Fruit fly (Drosophila melanogaster) whole organism, embryonic: ENCODE results near the gene CG12012.

Experiments
- Antp ChIP-seq: fragments of 200-800 bp; sonication (Bioruptor generic); optimal IDR thresholded peaks from 3 replicates; lab custom pipeline; 2016; ENCODE audit warnings: missing biosample characterization, missing genetic modification characterization
- Bdp1 ChIP-seq: fragments of 200-800 bp; sonication (Bioruptor generic); optimal IDR thresholded peaks from 3 replicates; lab custom pipeline; 2016; ENCODE audit warnings: missing biosample characterization, missing genetic modification characterization
- CG11398 ChIP-seq: fragments of 200-800 bp; sonication (Bioruptor generic); optimal IDR thresholded peaks from 2 replicates; lab custom pipeline; 2016; ENCODE audit warnings: missing biosample characterization, missing genetic modification characterization
- CG11504 ChIP-seq: fragments of 200-800 bp; sonication (Bioruptor generic); optimal IDR thresholded peaks from 3 replicates; lab custom pipeline; 2019; ENCODE audit warnings: missing biosample characterization, mild to moderate bottlenecking, missing genetic modification characterization, moderate library complexity
- CG12769 ChIP-seq: fragments of 200-800 bp; sonication (Bioruptor generic); optimal IDR thresholded peaks from 2 replicates; lab custom pipeline; 2019; ENCODE audit warnings: missing biosample characterization, mild to moderate bottlenecking, missing genetic modification characterization, moderate library complexity
- CG14050 ChIP-seq: fragments of 200-800 bp; sonication (Bioruptor generic); IDR thresholded peaks from 3 replicates; pipeline ENCODE4 v1.3.6; 2022; ENCODE audit warnings: missing biosample characterization, missing genetic modification characterization
- CG1647 ChIP-seq: fragments of 200-800 bp; sonication (Bioruptor generic); optimal IDR thresholded peaks from 3 replicates; lab custom pipeline; 2016; ENCODE audit warnings: missing biosample characterization, missing genetic modification characterization
- CG17361 ChIP-seq: fragments of 200-800 bp; sonication (Bioruptor generic); IDR thresholded peaks from 3 replicates; pipeline ENCODE4 v1.3.6; 2022; ENCODE audit warnings: missing biosample characterization, missing genetic modification characterization
- CG2199 ChIP-seq: fragments of 200-800 bp; sonication (Bioruptor generic); IDR thresholded peaks from 3 replicates; pipeline ENCODE4 v1.3.6; 2022; ENCODE audit warnings: missing biosample characterization, missing genetic modification characterization
- CG32532 ChIP-seq: fragments of 200-800 bp; sonication (Bioruptor generic); IDR thresholded peaks from 2 replicates; pipeline ENCODE4 v1.3.6; 2022; ENCODE audit warnings: missing biosample characterization, missing genetic modification characterization
- CG32767 ChIP-seq: fragments of 200-800 bp; sonication (Bioruptor generic); IDR thresholded peaks from 2 replicates; pipeline ENCODE4 v1.3.6; 2022; ENCODE audit warnings: missing biosample characterization, missing genetic modification characterization
- CG32772 ChIP-seq: fragments of 200-800 bp; sonication (Bioruptor generic); IDR thresholded peaks from 2 replicates; pipeline ENCODE4 v1.3.6; 2022; ENCODE audit warnings: missing biosample characterization, missing genetic modification characterization
- CG33557 ChIP-seq: fragments of 200-800 bp; sonication (Bioruptor generic); optimal IDR thresholded peaks from 2 replicates; lab custom pipeline; 2019; ENCODE audit warnings: missing biosample characterization, mild to moderate bottlenecking, missing genetic modification characterization, moderate library complexity
- CG3407 ChIP-seq: fragments of 200-800 bp; sonication (Bioruptor generic); optimal IDR thresholded peaks from 2 replicates; lab custom pipeline; 2018; ENCODE audit warnings: missing biosample characterization, mild to moderate bottlenecking, missing genetic modification characterization
- CG4360 ChIP-seq: fragments of 200-800 bp; sonication (Bioruptor generic); IDR thresholded peaks from 2 replicates; pipeline ENCODE4 v1.3.6; 2022; ENCODE audit warnings: missing biosample characterization, missing genetic modification characterization
- CG6175 ChIP-seq: fragments of 200-800 bp; sonication (Bioruptor generic); IDR thresholded peaks from 3 replicates; pipeline ENCODE4 v1.3.6; 2022; ENCODE audit warnings: missing biosample characterization, missing genetic modification characterization
- CG6683 ChIP-seq: fragments of 200-800 bp; sonication (Bioruptor generic); optimal IDR thresholded peaks from 2 replicates; lab custom pipeline; 2017; ENCODE audit warnings: missing biosample characterization, mild to moderate bottlenecking, missing genetic modification characterization, missing genetic modification reagents
- CG6791 ChIP-seq: fragments of 200-800 bp; sonication (Bioruptor generic); IDR thresholded peaks from 3 replicates; pipeline ENCODE4 v1.3.6; 2022; ENCODE audit warnings: missing biosample characterization, missing genetic modification characterization; ENCODE audit not compliant: partially characterized antibody
- CG7786 ChIP-seq: fragments of 200-800 bp; sonication (Bioruptor generic); optimal IDR thresholded peaks from 2 replicates; lab custom pipeline; 2016; ENCODE audit warnings: missing biosample characterization, missing genetic modification characterization
- CG7963 ChIP-seq: fragments of 200-800 bp; sonication (Bioruptor generic); IDR thresholded peaks from 3 replicates; pipeline ENCODE4 v1.3.6; 2022; ENCODE audit warnings: missing biosample characterization, missing genetic modification characterization; ENCODE audit not compliant: partially characterized antibody
- CG8290 ChIP-seq, 3 experiments: fragments of 200-800 bp; sonication (Bioruptor generic); optimal IDR thresholded peaks; 2 replicates each; lab custom pipeline; 2016 to 2019; ENCODE audit warnings: missing biosample characterization in 3 of 3, missing genetic modification characterization in 3 of 3, mild to moderate bottlenecking in 2 of 3, moderate library complexity in 1 of 3
- CG8478 ChIP-seq: fragments of >200 bp; optimal IDR thresholded peaks from 2 replicates; lab custom pipeline; 2018
- CG9876 ChIP-seq: fragments of 200-800 bp; sonication (Bioruptor generic); optimal IDR thresholded peaks from 2 replicates; lab custom pipeline; 2016; ENCODE audit warnings: missing biosample characterization, missing genetic modification characterization
- CG9932 ChIP-seq: fragments of 200-800 bp; sonication (Bioruptor generic); IDR thresholded peaks from 2 replicates; pipeline ENCODE4 v1.3.6; 2022; ENCODE audit warnings: missing biosample characterization, missing genetic modification characterization
- CTCF ChIP-seq: fragments of 200-800 bp; sonication (Bioruptor generic); optimal IDR thresholded peaks from 2 replicates; lab custom pipeline; 2017; ENCODE audit warnings: missing biosample characterization, mild to moderate bottlenecking, missing genetic modification characterization, moderate library complexity
- HLH54F ChIP-seq: fragments of 200-800 bp; sonication (Bioruptor generic); optimal IDR thresholded peaks from 3 replicates; lab custom pipeline; 2016; ENCODE audit warnings: missing biosample characterization, missing genetic modification characterization
- MESR4 ChIP-seq: fragments of 200-800 bp; sonication (Bioruptor generic); optimal IDR thresholded peaks from 2 replicates; lab custom pipeline; 2018; ENCODE audit warnings: missing biosample characterization, mild to moderate bottlenecking, missing genetic modification characterization, moderate library complexity
- MTF-1 ChIP-seq: fragments of 200-800 bp; sonication (Bioruptor generic); optimal IDR thresholded peaks from 2 replicates; lab custom pipeline; 2018; ENCODE audit warnings: missing biosample characterization, mild to moderate bottlenecking, missing genetic modification characterization, borderline replicate concordance
- Mrtf ChIP-seq: fragments of 200-800 bp; sonication (Bioruptor generic); IDR thresholded peaks from 3 replicates; pipeline ENCODE4 v1.3.6; 2022; ENCODE audit warnings: missing biosample characterization, missing genetic modification characterization
- NC2β ChIP-seq: fragments of 200-800 bp; sonication (Bioruptor generic); optimal IDR thresholded peaks from 2 replicates; lab custom pipeline; 2016; ENCODE audit warnings: missing biosample characterization, missing genetic modification characterization
- ac ChIP-seq: fragments of 200-800 bp; sonication (Bioruptor generic); optimal IDR thresholded peaks from 3 replicates; lab custom pipeline; 2017; ENCODE audit warnings: missing biosample characterization, mild to moderate bottlenecking, missing genetic modification characterization
- bab2 ChIP-seq: fragments of 200-800 bp; sonication (Bioruptor generic); optimal IDR thresholded peaks from 2 replicates; lab custom pipeline; 2016; ENCODE audit warnings: missing biosample characterization, missing genetic modification characterization
- bbx ChIP-seq: fragments of 200-800 bp; sonication (Bioruptor generic); IDR thresholded peaks from 2 replicates; pipeline ENCODE4 v1.3.6; 2022; ENCODE audit warnings: missing biosample characterization, missing genetic modification characterization; ENCODE audit not compliant: partially characterized antibody
- bigmax ChIP-seq: fragments of 200-800 bp; sonication (Bioruptor generic); optimal IDR thresholded peaks from 2 replicates; lab custom pipeline; 2018; ENCODE audit warnings: missing biosample characterization, mild to moderate bottlenecking, missing genetic modification characterization
- chif ChIP-seq, 2 experiments: fragments of 200-800 bp; sonication (Bioruptor generic); optimal IDR thresholded peaks; 3 replicates each; lab custom pipeline; 2016; ENCODE audit warnings: missing biosample characterization in 2 of 2, missing genetic modification characterization in 2 of 2
- chm ChIP-seq: fragments of 200-800 bp; sonication (Bioruptor generic); IDR thresholded peaks from 2 replicates; pipeline ENCODE4 v1.3.6; 2022; ENCODE audit warnings: missing biosample characterization, missing genetic modification characterization
- ci ChIP-seq: fragments of 200-800 bp; sonication (Bioruptor generic); IDR thresholded peaks from 3 replicates; pipeline ENCODE4 v1.3.6; 2022; ENCODE audit warnings: missing biosample characterization, missing genetic modification characterization
- dimm ChIP-seq: fragments of 200-800 bp; sonication (Bioruptor generic); IDR thresholded peaks from 2 replicates; pipeline ENCODE4 v1.3.6; 2022; ENCODE audit warnings: missing biosample characterization, missing genetic modification characterization
- fru ChIP-seq: fragments of >200 bp; optimal IDR thresholded peaks from 2 replicates; lab custom pipeline; 2017
- grau ChIP-seq: fragments of 200-800 bp; optimal IDR thresholded peaks from 3 replicates; lab custom pipeline; 2019; ENCODE audit warnings: missing biosample characterization, mild to moderate bottlenecking, missing genetic modification characterization, moderate library complexity
- gsb ChIP-seq: fragments of 200-800 bp; sonication (Bioruptor generic); IDR thresholded peaks from 2 replicates; pipeline ENCODE4 v1.3.6; 2022; ENCODE audit warnings: missing biosample characterization, missing genetic modification characterization
- ind ChIP-seq: fragments of 200-800 bp; sonication (Bioruptor generic); optimal IDR thresholded peaks from 3 replicates; lab custom pipeline; 2016; ENCODE audit warnings: missing biosample characterization, missing genetic modification characterization
- knrl ChIP-seq: fragments of 200-800 bp; sonication (Bioruptor generic); IDR thresholded peaks from 3 replicates; pipeline ENCODE4 v1.3.6; 2022; ENCODE audit warnings: missing biosample characterization, missing genetic modification characterization; ENCODE audit not compliant: partially characterized antibody
- lmd ChIP-seq: fragments of 200-800 bp; sonication (Bioruptor generic); IDR thresholded peaks from 2 replicates; pipeline ENCODE4 v1.3.6; 2022; ENCODE audit warnings: missing biosample characterization, missing genetic modification characterization
- pita ChIP-seq: fragments of 200-800 bp; sonication (Bioruptor generic); optimal IDR thresholded peaks from 2 replicates; lab custom pipeline; 2017; ENCODE audit warnings: missing biosample characterization, mild to moderate bottlenecking, missing genetic modification characterization
- rib ChIP-seq: fragments of 200-800 bp; sonication (Bioruptor generic); IDR thresholded peaks from 2 replicates; pipeline ENCODE4 v1.3.6; 2022; ENCODE audit warnings: missing biosample characterization, missing genetic modification characterization
- sens ChIP-seq: fragments of 200-800 bp; sonication (Bioruptor generic); peaks from one replicate; lab custom pipeline; 2016; ENCODE audit warnings: missing biosample characterization, missing genetic modification characterization
- slp2 ChIP-seq: fragments of 200-800 bp; sonication (Bioruptor generic); optimal IDR thresholded peaks from 2 replicates; lab custom pipeline; 2016; ENCODE audit warnings: missing biosample characterization, missing genetic modification characterization
- sob ChIP-seq: fragments of 200-800 bp; sonication (Bioruptor generic); IDR thresholded peaks from 2 replicates; pipeline ENCODE4 v1.3.6; 2022; ENCODE audit warnings: missing biosample characterization, missing genetic modification characterization
- tin ChIP-seq: fragments of 200-800 bp; sonication (Bioruptor generic); optimal IDR thresholded peaks from 3 replicates; lab custom pipeline; 2016; ENCODE audit warnings: missing biosample characterization, missing genetic modification characterization
- vvl ChIP-seq: fragments of 200-800 bp; sonication (Bioruptor generic); IDR thresholded peaks from 2 replicates; pipeline ENCODE4 v1.3.6; 2022; ENCODE audit warnings: missing biosample characterization, missing genetic modification characterization
- zen2 ChIP-seq: fragments of 200-800 bp; sonication (Bioruptor generic); IDR thresholded peaks from 3 replicates; pipeline ENCODE4 v1.3.6; 2022; ENCODE audit warnings: missing biosample characterization, missing genetic modification characterization; ENCODE audit not compliant: partially characterized antibody

CG12012 gene

DNA sequence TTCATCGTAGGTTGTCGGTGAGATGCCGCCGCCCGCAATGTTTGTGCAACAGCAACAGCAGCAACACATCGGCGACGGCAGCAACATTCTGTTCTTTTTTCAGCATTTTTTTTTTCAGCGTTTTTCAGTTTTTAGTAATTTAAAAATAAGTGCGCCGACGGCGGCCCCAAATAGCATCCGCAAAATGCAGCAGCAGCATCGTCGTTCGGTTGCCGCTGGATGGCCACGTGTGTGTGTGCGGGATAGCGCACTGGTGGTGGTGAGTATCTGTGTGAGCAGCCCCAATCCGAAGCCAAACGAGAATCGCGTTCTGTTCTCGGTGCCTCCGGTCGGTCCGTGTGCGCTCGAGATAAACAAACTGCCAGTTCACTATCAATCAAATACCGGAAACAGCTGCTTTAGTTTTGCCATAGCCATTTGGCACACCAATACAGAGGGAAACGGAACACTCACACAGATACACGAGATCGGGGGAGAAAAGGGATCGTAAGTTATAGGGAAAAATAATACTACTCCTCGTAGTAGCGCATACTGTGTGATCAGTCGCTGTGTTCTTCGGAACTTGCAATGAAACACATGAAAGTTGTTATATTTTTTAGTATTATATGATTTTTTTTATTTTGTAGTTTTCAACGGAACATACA lies 24.1 kb downstream of the CG12012 start (continued):
- TF ChIP-seq CG17361 (GFP tag; lab: Robert Waterston, UW) (no peak), Antp (no peak), MTF-1 (GFP tag; lab: Kevin White, UChicago) (no peak), vvl (GFP tag; lab: Robert Waterston, UW) (0 out of 2 replicates have a peak, but pooled peaks have one; percentile 13), CTCF (no peak), tin (GFP tag; lab: Kevin White, UChicago) (no peak), CG11398 (GFP tag; lab: Kevin White, UChicago) (no peak), CG14050 (GFP tag; lab: Robert Waterston, UW) (no peak), CG2199 (GFP tag; lab: Robert Waterston, UW) (no peak), ac (GFP tag; lab: Kevin White, UChicago) (no peak), bbx (GFP tag; lab: Robert Waterston, UW) (0 out of 2 replicates have a peak, but pooled peaks have one; percentile 20), fru (lab: Kevin White, UChicago) (no peak), CG7786 (no peak), CG8478 (no peak), chm (GFP tag; lab: Robert Waterston, UW) (peak; percentile 28; the same call in 1 of the 2 replicates), CG3407 (GFP tag; lab: Kevin White, UChicago) (no peak), chif (GFP tag; optimal IDR thresholded peaks at IDR 0.05; lab: Kevin White, UChicago) (no peak), CG6175 (GFP tag; lab: Robert Waterston, UW) (no peak), bab2 (no peak), CG32532 (GFP tag; lab: Robert Waterston, UW) (no peak), CG32772 (GFP tag; lab: Robert Waterston, UW) (no peak), CG6683 (GFP tag; lab: Kevin White, UChicago) (no peak), CG9876 (GFP tag; lab: Kevin White, UChicago) (no peak), sens (peak; percentile 36), knrl (no peak), rib (GFP tag; lab: Robert Waterston, UW) (no peak; the same call in 1 of the 2 replicates), slp2 (no peak), CG1647 (GFP tag; lab: Kevin White, UChicago) (no peak), gsb (GFP tag; lab: Robert Waterston, UW) (no peak), ind (GFP tag; lab: Kevin White, UChicago) (no peak), CG8290 (GFP tag; optimal IDR thresholded peaks at IDR 0.05; lab: Kevin White, UChicago) (no peak), CG8290 (tag; optimal IDR thresholded peaks at IDR 0.05; lab: Kevin White, UChicago) (peak in 1 of 2 experiments; percentile 39), HLH54F (GFP tag; lab: Kevin White, UChicago) (no peak), CG12769 (tag; lab: Kevin White, UChicago) (no peak), CG6791 (GFP tag; lab: Robert Waterston, UW) (no peak), CG11504 (peak; percentile 81), zen2 (GFP tag; lab: Robert Waterston, UW) (0 out of 3 replicates have a peak, but pooled peaks have one; percentile 36), CG33557 (no peak), grau (no peak), sob (GFP tag; lab: Robert Waterston, UW) (no peak), CG7963 (GFP tag; lab: Robert Waterston, UW) (no peak), CG4360 (GFP tag; lab: Robert Waterston, UW) (0 out of 2 replicates have a peak, but pooled peaks have one; percentile 4), Bdp1 (GFP tag; lab: Kevin White, UChicago) (no peak), NC2β (GFP tag; lab: Kevin White, UChicago) (no peak), pita (no peak), CG32767 (no peak), CG9932 (GFP tag; lab: Robert Waterston, UW) (no peak), Mrtf (GFP tag; lab: Robert Waterston, UW) (no peak), bigmax (GFP tag; lab: Kevin White, UChicago) (no peak), MESR4 (GFP tag; lab: Kevin White, UChicago) (no peak), lmd (GFP tag; lab: Robert Waterston, UW) (0 out of 2 replicates have a peak, but pooled peaks have one; percentile 5), dimm (GFP tag; lab: Robert Waterston, UW) (no peak), ci (0 out of 3 replicates have a peak, but pooled peaks have one; percentile 37)
